Fruit fly (Drosophila melanogaster): ENCODE measurements around the gene CG4367.

Gene CG4367

DNA sequence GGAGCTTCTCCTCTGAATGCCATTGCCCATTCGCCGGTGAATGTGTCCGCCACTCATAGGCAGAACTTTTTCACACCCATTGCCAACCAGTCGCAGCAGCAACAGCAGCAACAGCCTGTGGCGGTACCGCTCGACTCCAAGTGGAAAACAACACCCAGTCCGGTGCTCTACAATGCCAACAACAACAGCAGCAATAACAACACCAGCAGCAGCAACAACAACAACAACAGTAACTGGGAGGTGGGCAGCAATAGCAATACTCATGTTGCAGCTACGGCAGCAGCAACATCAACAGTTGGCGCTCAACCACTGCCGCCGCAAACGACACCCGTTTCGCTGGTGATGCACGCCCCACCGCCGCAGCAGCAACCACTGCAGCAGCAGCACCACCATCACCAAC is 11.1 kb downstream of the CG4367 start:
- TF ChIP-seq Ptx1 (GFP tag; IDR thresholded peaks at IDR 0.05), result no peak
- no peak for TF ChIP-seq Rfx (GFP tag; IDR thresholded peaks at IDR 0.05)
- TF ChIP-seq sens (GFP tag), result no peak
- TF ChIP-seq zen2 (GFP tag; IDR thresholded peaks at IDR 0.05; ENCODE audit: partially characterized antibody), result 0 out of 3 replicates have a peak, but pooled peaks have one; percentile 12
- TF ChIP-seq maf-S (GFP tag; optimal IDR thresholded peaks at IDR 0.05), result no peak
- no peak for TF ChIP-seq CG5180 (GFP tag; optimal IDR thresholded peaks at IDR 0.05)
- TF ChIP-seq CG1233 (GFP tag; optimal IDR thresholded peaks at IDR 0.05), result no peak
- TF ChIP-seq CG4360 (GFP tag; IDR thresholded peaks at IDR 0.05), result peak; percentile 77
- no peak for TF ChIP-seq Dp (GFP tag; optimal IDR thresholded peaks at IDR 0.05)
- TF ChIP-seq CG8290 (GFP tag; optimal IDR thresholded peaks at IDR 0.05), result no peak
- no peak for TF ChIP-seq CG8290 (tag; optimal IDR thresholded peaks at IDR 0.05)
- TF ChIP-seq bbx (GFP tag; IDR thresholded peaks at IDR 0.05; ENCODE audit: partially characterized antibody), result 0 out of 2 replicates have a peak, but pooled peaks have one; percentile 25
- no peak for TF ChIP-seq HHEX (GFP tag; optimal IDR thresholded peaks at IDR 0.05)
- no peak for TF ChIP-seq zen (tag; optimal IDR thresholded peaks at IDR 0.05)
- no peak for TF ChIP-seq gt (GFP tag; IDR thresholded peaks at IDR 0.05)
- TF ChIP-seq Fer3 (tag; optimal IDR thresholded peaks at IDR 0.05), result no peak
- TF ChIP-seq CG6854 (GFP tag; optimal IDR thresholded peaks at IDR 0.05), result no peak
- no peak for TF ChIP-seq CG18764 (GFP tag; optimal IDR thresholded peaks at IDR 0.05)

DNA sequence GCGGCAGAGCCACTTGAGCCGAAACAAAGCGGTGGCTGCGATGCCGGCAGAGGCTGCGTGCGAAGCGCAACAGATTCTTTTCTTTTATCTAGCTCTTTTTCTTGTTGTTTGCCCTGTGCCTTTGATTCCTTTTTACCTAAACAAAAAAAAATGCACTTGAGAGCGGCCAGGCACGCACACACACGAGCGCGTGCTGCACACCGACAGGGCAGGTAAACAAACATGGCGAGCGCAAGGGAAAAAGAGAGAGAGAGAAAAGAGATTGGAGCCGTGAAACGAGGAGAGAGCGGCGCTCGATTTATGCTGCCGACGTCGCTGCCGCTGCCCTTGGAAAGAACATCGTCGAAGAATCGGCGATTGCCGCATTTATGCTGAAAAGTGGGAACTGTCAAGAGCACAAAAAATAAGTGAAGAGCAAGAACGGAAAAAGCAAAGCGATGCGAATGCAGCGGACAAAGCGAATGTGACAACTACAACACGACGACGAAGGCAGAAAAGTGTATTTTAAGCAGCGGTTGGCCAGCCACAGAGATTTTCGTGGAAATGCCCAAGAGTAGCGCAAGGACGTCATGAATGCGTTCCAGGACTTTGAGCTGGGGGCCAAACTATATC is 11.8 kb downstream of the CG4367 start:
- TF ChIP-seq CG15479 (GFP tag; optimal IDR thresholded peaks at IDR 0.05) (peak; percentile 94), CG15073 (GFP tag; optimal IDR thresholded peaks at IDR 0.05) (no peak), CG17385 (GFP tag; optimal IDR thresholded peaks at IDR 0.05) (no peak), schlank (tag; optimal IDR thresholded peaks at IDR 0.05) (no peak), CG18599 (GFP tag; optimal IDR thresholded peaks at IDR 0.05) (no peak), CG2129 (GFP tag; IDR thresholded peaks at IDR 0.05; ENCODE audit: partially characterized antibody) (no peak), yki (optimal IDR thresholded peaks at IDR 0.05) (peak; percentile 76), nom (GFP tag; optimal IDR thresholded peaks at IDR 0.05) (peak; percentile 66), CG14860 (GFP tag; IDR thresholded peaks at IDR 0.05; ENCODE audit: partially characterized antibody) (0 out of 3 replicates have a peak, but pooled peaks have one; percentile 9), phol (tag; optimal IDR thresholded peaks at IDR 0.05) (peak; percentile 52), CG13123 (GFP tag; optimal IDR thresholded peaks at IDR 0.05) (no peak), B-H2 (GFP tag; optimal IDR thresholded peaks at IDR 0.05) (no peak), CG1832 (GFP tag; optimal IDR thresholded peaks at IDR 0.05) (peak; percentile 26), D (optimal IDR thresholded peaks at IDR 0.05) (peak; percentile 85), D (GFP tag; optimal IDR thresholded peaks at IDR 0.05) (no peak), Trl (optimal IDR thresholded peaks at IDR 0.05) (peak; percentile 52 to 88), Trl (GFP tag; optimal IDR thresholded peaks at IDR 0.05) (no peak), cg (GFP tag; optimal IDR thresholded peaks at IDR 0.05) (peak; percentile 76), Dll (GFP tag; IDR thresholded peaks at IDR 0.05; ENCODE audit: partially characterized antibody) (peak; percentile 26; the same call in 1 of the 4 replicates), kni (GFP tag; optimal IDR thresholded peaks at IDR 0.05) (peak; percentile 86), Pdp1 (GFP tag; optimal IDR thresholded peaks at IDR 0.05) (peak in 1 of 2 experiments; percentile 40), CG4360 (GFP tag; IDR thresholded peaks at IDR 0.05) (peak; percentile 20; the same call in 1 of the 2 replicates), CG17186 (GFP tag; optimal IDR thresholded peaks at IDR 0.05) (no peak), gro (GFP tag; optimal IDR thresholded peaks at IDR 0.05) (no peak), zen2 (GFP tag; IDR thresholded peaks at IDR 0.05; ENCODE audit: partially characterized antibody) (peak; percentile 24; the same call in 1 of the 3 replicates), Scr (GFP tag; IDR thresholded peaks at IDR 0.05; ENCODE audit: partially characterized antibody) (peak; percentile 37; the same call in 1 of the 2 replicates), Nf-YB (GFP tag; optimal IDR thresholded peaks at IDR 0.05) (no peak), ci (GFP tag; IDR thresholded peaks at IDR 0.05) (0 out of 3 replicates have a peak, but pooled peaks have one; percentile 0), bsh (GFP tag; optimal IDR thresholded peaks at IDR 0.05) (peak in 1 of 2 experiments; percentile 43), luna (GFP tag; optimal IDR thresholded peaks at IDR 0.05) (no peak), da (GFP tag; optimal IDR thresholded peaks at IDR 0.05) (no peak), E2f1 (GFP tag; IDR thresholded peaks at IDR 0.05) (no peak), pros (GFP tag; optimal IDR thresholded peaks at IDR 0.05) (peak; percentile 81)
